Worm (Caenorhabditis elegans) whole organism, mixed stage, embryonic: ENCODE data around the gene ZK1307.2.

ENCODE experiments used
- ces-1 ChIP-seq: fragments of 150-350 bp; optimal IDR thresholded peaks from 2 replicates; lab custom pipeline; 2014; ENCODE audit warnings: missing biosample characterization, missing genetic modification reagents, missing genetic modification characterization
- drap-1 ChIP-seq: fragments of 200-800 bp; sonication (Bioruptor generic); optimal IDR thresholded peaks from 3 replicates; lab custom pipeline; 2018; ENCODE audit warnings: mild to moderate bottlenecking, missing genetic modification characterization, missing compliant biosample characterization
- nhr-237 ChIP-seq: fragments of 150-350 bp; optimal IDR thresholded peaks from 2 replicates; lab custom pipeline; 2014; ENCODE audit warnings: missing biosample characterization, missing genetic modification characterization
- nhr-28 ChIP-seq: fragments of 150-350 bp; optimal IDR thresholded peaks from 2 replicates; lab custom pipeline; 2014; ENCODE audit warnings: missing biosample characterization, missing genetic modification characterization
- unc-62 ChIP-seq: fragments of 150-350 bp; optimal IDR thresholded peaks from 2 replicates; lab custom pipeline; 2014; ENCODE audit warnings: missing biosample characterization, missing genetic modification reagents, missing genetic modification characterization

ce11 chrII:9619995-9620535 is 33.7 kb downstream of the ZK1307.2 start:
- TF ChIP-seq nhr-28 (tag; lab: Kevin White, UChicago) (no peak), ces-1 (no peak), drap-1 (no peak), unc-62 (GFP tag; lab: Kevin White, UChicago) (no peak), nhr-237 (tag; lab: Kevin White, UChicago) (no peak)
